Fruit fly (Drosophila melanogaster) whole organism, embryonic: Measurements from ENCODE around the gene CG13373.
A peak's percentile ranks its signal among the peaks of the same experiment; 100 is the strongest.

Experiments used
- Awh ChIP-seq: fragments of 200-800 bp; sonication (Bioruptor generic); IDR thresholded peaks from 2 replicates; pipeline ENCODE4, ENCODE4 v1.3.6; 2022; ENCODE audit warnings: missing biosample characterization, missing genetic modification characterization
- CG11695 ChIP-seq: fragments of 200-800 bp; sonication (Bioruptor generic); IDR thresholded peaks from 3 replicates; pipeline ENCODE4 v1.3.6; 2022; ENCODE audit warnings: missing biosample characterization, missing genetic modification characterization
- CG12236 ChIP-seq: fragments of 200-800 bp; sonication (Bioruptor generic); optimal IDR thresholded peaks from 2 replicates; lab custom pipeline; 2016; ENCODE audit warnings: missing biosample characterization, missing genetic modification characterization
- CG12744 ChIP-seq: fragments of 200-800 bp; sonication (Bioruptor generic); optimal IDR thresholded peaks from 2 replicates; lab custom pipeline; 2016; ENCODE audit warnings: missing biosample characterization, missing genetic modification characterization
- CG17328 ChIP-seq: fragments of 200-800 bp; sonication (Bioruptor generic); IDR thresholded peaks from 2 replicates; pipeline ENCODE4 v1.3.6; 2022; ENCODE audit warnings: missing biosample characterization, missing genetic modification characterization
- CG18476 ChIP-seq: fragments of 200-800 bp; sonication (Bioruptor generic); optimal IDR thresholded peaks from 2 replicates; lab custom pipeline; 2016; ENCODE audit warnings: missing biosample characterization, mild to moderate bottlenecking, missing genetic modification characterization
- CG18599 ChIP-seq: fragments of 200-800 bp; sonication (Bioruptor generic); optimal IDR thresholded peaks from 3 replicates; lab custom pipeline; 2017; ENCODE audit warnings: missing biosample characterization, missing genetic modification characterization, mild to moderate bottlenecking, moderate library complexity, missing genetic modification reagents
- CG31365 ChIP-seq: fragments of 200-800 bp; sonication (Bioruptor generic); optimal IDR thresholded peaks from 2 replicates; lab custom pipeline; 2018; ENCODE audit warnings: missing biosample characterization, mild to moderate bottlenecking, missing genetic modification characterization
- CG31441 ChIP-seq: fragments of 200-800 bp; sonication (Bioruptor generic); IDR thresholded peaks from 2 replicates; pipeline ENCODE4 v1.3.6; 2022; ENCODE audit warnings: missing biosample characterization, missing genetic modification characterization
- CG3847 ChIP-seq: fragments of 200-800 bp; sonication (Bioruptor generic); IDR thresholded peaks from 2 replicates; pipeline ENCODE4 v1.3.6; 2022; ENCODE audit warnings: missing biosample characterization, missing genetic modification characterization
- CG4730 ChIP-seq: fragments of 200-800 bp; sonication (Bioruptor generic); IDR thresholded peaks from 2 replicates; pipeline ENCODE4 v1.3.6; 2022; ENCODE audit warnings: missing biosample characterization, missing genetic modification characterization
- CG4820 ChIP-seq: fragments of 200-800 bp; sonication (Bioruptor generic); optimal IDR thresholded peaks from 3 replicates; lab custom pipeline; 2016; ENCODE audit warnings: missing biosample characterization, missing genetic modification characterization
- CG7271 ChIP-seq: fragments of 200-800 bp; sonication (Bioruptor generic); optimal IDR thresholded peaks from 2 replicates; lab custom pipeline; 2018; ENCODE audit warnings: missing biosample characterization, mild to moderate bottlenecking, missing genetic modification characterization, moderate library complexity
- CG7786 ChIP-seq: fragments of 200-800 bp; sonication (Bioruptor generic); optimal IDR thresholded peaks from 2 replicates; lab custom pipeline; 2016; ENCODE audit warnings: missing biosample characterization, missing genetic modification characterization
- CG8359 ChIP-seq: fragments of 200-800 bp; sonication (Bioruptor generic); optimal IDR thresholded peaks from 2 replicates; lab custom pipeline; 2017; ENCODE audit warnings: missing biosample characterization, mild to moderate bottlenecking, missing genetic modification characterization, borderline replicate concordance
- CG8924 ChIP-seq: fragments of 200-800 bp; optimal IDR thresholded peaks from 3 replicates; lab custom pipeline; 2019; ENCODE audit warnings: missing biosample characterization, mild to moderate bottlenecking, missing genetic modification characterization, moderate library complexity
- Doc2 ChIP-seq: fragments of 200-800 bp; sonication (Bioruptor generic); IDR thresholded peaks from 2 replicates; pipeline ENCODE4 v1.3.6; 2022; ENCODE audit warnings: missing biosample characterization, missing genetic modification characterization
- H2.0 ChIP-seq: fragments of 200-800 bp; sonication (Bioruptor generic); IDR thresholded peaks from 2 replicates; pipeline ENCODE4 v1.3.6; 2022; ENCODE audit warnings: missing biosample characterization, missing genetic modification characterization
- Hr51 ChIP-seq, 2 experiments: fragments of 200-800 bp; sonication (Bioruptor generic); optimal IDR thresholded peaks; 2 replicates in 1 of 2; 3 replicates in 1 of 2; lab custom pipeline; 2016 to 2018; ENCODE audit warnings: missing biosample characterization in 2 of 2, missing genetic modification characterization in 2 of 2, mild to moderate bottlenecking in 1 of 2, moderate library complexity in 1 of 2
- Hsf ChIP-seq: fragments of 200-800 bp; sonication (Bioruptor generic); optimal IDR thresholded peaks from 3 replicates; lab custom pipeline; 2016; ENCODE audit warnings: missing biosample characterization, missing genetic modification characterization
- MTF-1 ChIP-seq: fragments of 200-800 bp; sonication (Bioruptor generic); optimal IDR thresholded peaks from 2 replicates; lab custom pipeline; 2018; ENCODE audit warnings: missing biosample characterization, mild to moderate bottlenecking, missing genetic modification characterization, borderline replicate concordance
- Mad ChIP-seq: fragments of 200-800 bp; sonication (Bioruptor generic); optimal IDR thresholded peaks from 2 replicates; lab custom pipeline; 2016; ENCODE audit warnings: missing biosample characterization, missing genetic modification characterization
- NC2β ChIP-seq: fragments of 200-800 bp; sonication (Bioruptor generic); optimal IDR thresholded peaks from 2 replicates; lab custom pipeline; 2016; ENCODE audit warnings: missing biosample characterization, missing genetic modification characterization
- Oli ChIP-seq: fragments of 200-800 bp; sonication (Bioruptor generic); optimal IDR thresholded peaks from 2 replicates; lab custom pipeline; 2018; ENCODE audit warnings: missing biosample characterization, mild to moderate bottlenecking, missing genetic modification characterization, moderate library complexity
- Sin3A ChIP-seq: fragments of >200 bp; optimal IDR thresholded peaks from 2 replicates; lab custom pipeline; 2018
- Spps ChIP-seq: fragments of 200-800 bp; sonication (Bioruptor generic); optimal IDR thresholded peaks from 2 replicates; lab custom pipeline; 2018; ENCODE audit warnings: missing biosample characterization, mild to moderate bottlenecking, missing genetic modification characterization
- Stat92E ChIP-seq, 3 experiments: fragments of >200 bp in 2 of 3; fragments of 200-800 bp in 1 of 3; sonication (Bioruptor generic) in 1 of 3; optimal IDR thresholded peaks; 2 replicates each; lab custom pipeline; 2017 to 2019; ENCODE audit warnings: missing biosample characterization in 3 of 3, missing genetic modification characterization in 3 of 3, mild to moderate bottlenecking in 1 of 3, moderate library complexity in 1 of 3
- Vsx1 ChIP-seq: fragments of 200-800 bp; sonication (Bioruptor generic); optimal IDR thresholded peaks from 2 replicates; lab custom pipeline; 2017; ENCODE audit warnings: missing biosample characterization, mild to moderate bottlenecking, missing genetic modification characterization, missing genetic modification reagents
- Xrp1 ChIP-seq: fragments of 200-800 bp; sonication (Bioruptor generic); IDR thresholded peaks from 2 replicates; pipeline ENCODE4 v1.3.6; 2022; ENCODE audit warnings: missing biosample characterization, missing genetic modification characterization
- YL-1 ChIP-seq: fragments of 200-800 bp; sonication (Bioruptor generic); optimal IDR thresholded peaks from 3 replicates; lab custom pipeline; 2017; ENCODE audit warnings: missing biosample characterization, mild to moderate bottlenecking, missing genetic modification characterization
- bbx ChIP-seq: fragments of 200-800 bp; sonication (Bioruptor generic); IDR thresholded peaks from 2 replicates; pipeline ENCODE4 v1.3.6; 2022; ENCODE audit warnings: missing biosample characterization, missing genetic modification characterization; ENCODE audit not compliant: partially characterized antibody
- cad ChIP-seq: fragments of >200 bp; optimal IDR thresholded peaks from 2 replicates; lab custom pipeline; 2017; ENCODE audit warnings: missing biosample characterization, missing genetic modification characterization
- en ChIP-seq: fragments of 200-800 bp; sonication (Bioruptor generic); optimal IDR thresholded peaks from 2 replicates; lab custom pipeline; 2016; ENCODE audit warnings: missing biosample characterization, missing genetic modification characterization
- esg ChIP-seq: fragments of 200-800 bp; sonication (Bioruptor generic); conservative IDR thresholded peaks from 2 replicates; pipeline ENCODE4 v1.3.6; 2022; ENCODE audit warnings: missing biosample characterization, missing genetic modification characterization
- grn ChIP-seq: fragments of 200-800 bp; sonication (Bioruptor generic); optimal IDR thresholded peaks from 3 replicates; lab custom pipeline; 2017; ENCODE audit warnings: missing biosample characterization, missing genetic modification characterization
- hb ChIP-seq: fragments of 200-800 bp; sonication (Bioruptor generic); IDR thresholded peaks from 3 replicates; pipeline ENCODE4 v1.3.6; 2022; ENCODE audit warnings: missing biosample characterization, missing genetic modification characterization; ENCODE audit not compliant: partially characterized antibody
- her ChIP-seq: fragments of 200-800 bp; sonication (Bioruptor generic); optimal IDR thresholded peaks from 2 replicates; lab custom pipeline; 2016; ENCODE audit warnings: missing biosample characterization, missing genetic modification characterization
- oc ChIP-seq: fragments of 200-800 bp; sonication (Bioruptor generic); optimal IDR thresholded peaks from 2 replicates; lab custom pipeline; 2018; ENCODE audit warnings: missing biosample characterization, mild to moderate bottlenecking, missing genetic modification characterization, moderate library complexity
- p53 ChIP-seq: fragments of 200-800 bp; sonication (Bioruptor generic); optimal IDR thresholded peaks from 2 replicates; lab custom pipeline; 2016; ENCODE audit warnings: missing biosample characterization, missing genetic modification characterization
- pita ChIP-seq: fragments of 200-800 bp; sonication (Bioruptor generic); optimal IDR thresholded peaks from 2 replicates; lab custom pipeline; 2017; ENCODE audit warnings: missing biosample characterization, mild to moderate bottlenecking, missing genetic modification characterization
- psq ChIP-seq: fragments of 200-800 bp; sonication (Bioruptor generic); optimal IDR thresholded peaks from 2 replicates; lab custom pipeline; 2017; ENCODE audit warnings: missing biosample characterization, missing genetic modification characterization
- schlank ChIP-seq: fragments of 200-800 bp; sonication (Bioruptor generic); optimal IDR thresholded peaks from 2 replicates; lab custom pipeline; 2018; ENCODE audit warnings: missing biosample characterization, mild to moderate bottlenecking, missing genetic modification characterization
- sd ChIP-seq: fragments of 200-800 bp; sonication (Bioruptor generic); optimal IDR thresholded peaks from 3 replicates; lab custom pipeline; 2018; ENCODE audit warnings: missing biosample characterization, mild to moderate bottlenecking, missing genetic modification characterization, moderate library complexity
- sens-2 ChIP-seq: fragments of 200-800 bp; sonication (Bioruptor generic); IDR thresholded peaks from 2 replicates; pipeline ENCODE4 v1.3.6; 2022; ENCODE audit warnings: missing biosample characterization, missing genetic modification characterization
- sna ChIP-seq: fragments of 200-800 bp; sonication (Bioruptor generic); IDR thresholded peaks from 2 replicates; pipeline ENCODE4 v1.3.6; 2022; ENCODE audit warnings: missing biosample characterization, missing genetic modification characterization; ENCODE audit not compliant: partially characterized antibody
- so ChIP-seq: fragments of 200-800 bp; sonication (Bioruptor generic); IDR thresholded peaks from 3 replicates; pipeline ENCODE4 v1.3.6; 2022; ENCODE audit warnings: missing biosample characterization, missing genetic modification characterization
- sr ChIP-seq: fragments of 200-800 bp; sonication (Bioruptor generic); IDR thresholded peaks from 3 replicates; pipeline ENCODE4 v1.3.6; 2022; ENCODE audit warnings: missing biosample characterization, missing genetic modification characterization
- ssp ChIP-seq: fragments of 200-800 bp; sonication (Bioruptor generic); IDR thresholded peaks from 2 replicates; pipeline ENCODE4 v1.3.6; 2022; ENCODE audit warnings: missing biosample characterization, missing genetic modification characterization
- tap ChIP-seq: fragments of 200-800 bp; optimal IDR thresholded peaks from 3 replicates; lab custom pipeline; 2019; ENCODE audit warnings: missing biosample characterization, mild to moderate bottlenecking, missing genetic modification characterization, moderate library complexity
- zf30C ChIP-seq: fragments of 200-800 bp; sonication (Bioruptor generic); optimal IDR thresholded peaks from 3 replicates; lab custom pipeline; 2018; ENCODE audit warnings: missing biosample characterization, mild to moderate bottlenecking, missing genetic modification characterization
- zfh2 ChIP-seq: fragments of 200-800 bp; sonication (Bioruptor generic); optimal IDR thresholded peaks from 2 replicates; lab custom pipeline; 2016; ENCODE audit warnings: missing biosample characterization, missing genetic modification characterization

The CG13373 gene

DNA sequence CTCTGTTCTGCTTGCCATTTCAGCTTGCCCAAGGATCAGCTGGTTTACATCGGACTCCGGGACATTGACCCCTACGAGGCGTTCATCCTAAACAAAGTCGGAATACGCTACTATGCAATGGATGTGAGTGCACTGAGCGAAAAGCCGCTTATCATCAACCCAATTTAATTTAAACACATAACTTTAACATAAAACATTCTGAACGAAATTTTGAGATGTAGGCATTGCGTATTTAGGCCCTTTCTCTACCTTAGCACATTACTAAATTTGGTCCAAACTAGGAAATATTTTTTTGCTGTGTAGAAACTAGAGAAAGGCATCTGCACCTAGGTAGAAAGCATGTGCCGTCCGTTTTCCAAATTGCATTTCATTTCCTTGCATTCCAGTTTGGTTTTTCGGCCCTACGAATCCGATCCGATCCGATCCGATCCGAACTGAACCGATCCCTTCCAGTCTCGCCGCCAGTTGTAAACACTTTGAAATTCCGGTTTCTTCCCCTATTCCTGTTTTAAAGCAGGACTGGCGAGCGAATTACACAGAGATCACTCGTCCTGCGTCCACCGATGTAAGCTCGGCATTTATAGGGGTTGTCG, 49.8 kb downstream of the CG13373 start (continued):
- TF ChIP-seq Xrp1 (GFP tag; lab: Robert Waterston, UW) (peak; percentile 89), CG8359 (GFP tag; lab: Kevin White, UChicago) (peak; percentile 53), so (GFP tag; lab: Robert Waterston, UW) (no peak), MTF-1 (peak; percentile 44), Vsx1 (GFP tag; lab: Kevin White, UChicago) (no peak), Hr51 (GFP tag; optimal IDR thresholded peaks at IDR 0.05; lab: Kevin White, UChicago) (peak in 1 of 2 experiments; percentile 62), CG3847 (GFP tag; lab: Robert Waterston, UW) (no peak), CG7786 (peak; percentile 63), CG4820 (GFP tag; lab: Kevin White, UChicago) (peak; percentile 74), zfh2 (GFP tag; lab: Kevin White, UChicago) (no peak), p53 (GFP tag; lab: Kevin White, UChicago) (peak; percentile 2), CG12744 (GFP tag; lab: Kevin White, UChicago) (peak; percentile 32), CG7271 (peak; percentile 90), hb (GFP tag; lab: Robert Waterston, UW) (no peak), oc (no peak), cad (GFP tag; lab: Kevin White, UChicago) (no peak), CG31365 (no peak), en (GFP tag; lab: Kevin White, UChicago) (peak; percentile 63), Sin3A (no peak), sens-2 (0 out of 2 replicates have a peak, but pooled peaks have one; percentile 41), psq (GFP tag; lab: Kevin White, UChicago) (no peak), schlank (tag; lab: Kevin White, UChicago) (no peak), grn (no peak), CG18476 (peak; percentile 22), CG17328 (peak; percentile 79), H2.0 (GFP tag; lab: Robert Waterston, UW) (no peak), Oli (peak; percentile 48), CG11695 (GFP tag; lab: Robert Waterston, UW) (0 out of 3 replicates have a peak, but pooled peaks have one; percentile 17), CG8924 (tag; lab: Kevin White, UChicago) (peak; percentile 78), CG18599 (GFP tag; lab: Kevin White, UChicago) (no peak), YL-1 (GFP tag; lab: Kevin White, UChicago) (no peak), Awh (GFP tag; lab: Robert Waterston, UW) (no peak), sna (GFP tag; lab: Robert Waterston, UW) (no peak), Stat92E (GFP tag; optimal IDR thresholded peaks at IDR 0.05; lab: Kevin White, UChicago) (peak in 1 of 3 experiments; percentile 31), Mad (peak; percentile 38), tap (tag; lab: Kevin White, UChicago) (no peak), bbx (GFP tag; lab: Robert Waterston, UW) (no peak), esg (GFP tag; lab: Robert Waterston, UW) (no peak), pita (GFP tag; lab: Kevin White, UChicago) (no peak), sr (GFP tag; lab: Robert Waterston, UW) (no peak), Spps (peak; percentile 29), Hsf (GFP tag; lab: Kevin White, UChicago) (peak; percentile 68), zf30C (GFP tag; lab: Kevin White, UChicago) (peak; percentile 95), CG12236 (GFP tag; lab: Kevin White, UChicago) (peak; percentile 42), ssp (no peak), sd (tag; lab: Kevin White, UChicago) (no peak), her (GFP tag; lab: Kevin White, UChicago) (peak; percentile 44), CG31441 (GFP tag; lab: Robert Waterston, UW) (peak; percentile 66), Doc2 (GFP tag; lab: Robert Waterston, UW) (no peak), CG4730 (GFP tag; lab: Robert Waterston, UW) (no peak), NC2β (GFP tag; lab: Kevin White, UChicago) (peak; percentile 77)
